Worm (Caenorhabditis elegans): ENCODE results near the gene fbxa-105.

ce11 chrV:7411695-7412094 is 19.9 kb upstream of the fbxa-105 start, which contains the start of gene str-41:
- no peak for TF ChIP-seq aptf-2 (GFP tag; conservative IDR thresholded peaks at IDR 0.05)
- TF ChIP-seq ceh-91 (GFP tag; IDR thresholded peaks at IDR 0.05) = no peak
- no peak for TF ChIP-seq F22D6.2 (tag; optimal IDR thresholded peaks at IDR 0.05)
- no peak for TF ChIP-seq C06A6.2 (GFP tag; conservative IDR thresholded peaks at IDR 0.05)
- TF ChIP-seq ztf-3 (GFP tag; optimal IDR thresholded peaks at IDR 0.05) = no peak
- TF ChIP-seq bed-1 (GFP tag; IDR thresholded peaks at IDR 0.05) = no peak
- TF ChIP-seq repo-1 (tag; optimal IDR thresholded peaks at IDR 0.05) = no peak
- no peak for TF ChIP-seq tbp1 (GFP tag; optimal IDR thresholded peaks at IDR 0.05)
- no peak for TF ChIP-seq ama-1 (optimal IDR thresholded peaks at IDR 0.05)
- no peak for TF ChIP-seq ama-1 (GFP tag; optimal IDR thresholded peaks at IDR 0.05)

All from whole organism, young adult.